Worm (Caenorhabditis elegans): ENCODE measurements around the gene ing-3.
"Not testable (repeated sequence)": the region's sequence is repeated elsewhere in the genome, so short reads cannot be mapped to it uniquely, and the experiment has no call there.

DNA sequence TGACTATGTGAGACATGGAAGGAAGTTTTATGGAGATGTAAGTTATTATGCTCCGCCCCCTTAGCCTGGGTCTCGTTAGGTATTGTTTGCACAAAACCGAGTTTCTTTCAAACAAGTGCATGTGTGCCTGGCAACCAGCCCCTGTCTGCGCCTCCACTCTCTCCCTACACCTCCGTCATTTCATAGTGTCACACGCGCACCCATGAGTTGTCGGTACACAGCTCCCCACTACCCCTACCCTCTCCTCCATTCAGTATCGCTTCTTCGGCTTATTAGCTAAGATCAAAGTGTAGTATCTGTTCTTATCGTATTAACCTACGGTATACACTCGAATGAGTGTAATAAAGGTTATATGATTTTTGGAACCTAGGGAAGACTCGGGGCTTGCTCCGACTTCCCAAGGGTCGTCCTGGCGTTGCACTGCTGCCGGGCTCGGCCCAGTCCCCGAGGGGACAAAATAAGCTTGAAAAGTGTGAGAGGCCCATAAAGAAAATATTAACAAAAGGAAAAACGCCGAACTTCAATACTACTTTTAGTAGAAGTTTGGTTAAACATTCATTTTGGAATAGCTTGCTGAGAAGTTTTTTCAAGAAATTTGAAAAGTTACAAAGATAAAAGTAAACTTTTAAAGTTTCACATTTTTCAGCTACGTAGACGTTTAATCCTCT is 23.2 kb upstream of the ing-3 start:
- TF ChIP-seq ZK185.1 (tag; optimal IDR thresholded peaks at IDR 0.05; ENCODE audit: poor library complexity, severe bottlenecking) (peak; percentile 13), ekl-4 (GFP tag; IDR thresholded peaks at IDR 0.05) (peak; percentile 57; the same call in 1 of the 2 replicates), pbrm-1 (GFP tag; IDR thresholded peaks at IDR 0.05) (peak; percentile 69)
- not testable (repeated sequence) for TF ChIP-seq mel-28 (tag; optimal IDR thresholded peaks at IDR 0.05; ENCODE audit: borderline replicate concordance); ceh-79 (tag; optimal IDR thresholded peaks at IDR 0.05); pha-4 (tag; optimal IDR thresholded peaks at IDR 0.05); unc-62 (GFP tag; optimal IDR thresholded peaks at IDR 0.05); F57A8.1 (GFP tag; optimal IDR thresholded peaks at IDR 0.05); egl-18 (GFP tag; IDR thresholded peaks at IDR 0.05); athp-1 (tag; optimal IDR thresholded peaks at IDR 0.05); gei-17 (GFP tag; optimal IDR thresholded peaks at IDR 0.05)

Measured in whole organism, young adult.